Fruit fly (Drosophila melanogaster) whole organism, embryonic: ENCODE data around the gene pot.

Experiments
- BEAF-32 ChIP-seq: fragments of 200-800 bp; sonication (Bioruptor generic); optimal IDR thresholded peaks from 3 replicates; lab custom pipeline; 2017; ENCODE audit warnings: missing biosample characterization, missing genetic modification characterization, mild to moderate bottlenecking, moderate library complexity, missing genetic modification reagents
- Blimp-1 ChIP-seq: fragments of 200-800 bp; sonication (Bioruptor generic); optimal IDR thresholded peaks from 3 replicates; lab custom pipeline; 2018; ENCODE audit warnings: missing biosample characterization, missing genetic modification characterization, mild to moderate bottlenecking, moderate library complexity, missing genetic modification reagents
- CG11085 ChIP-seq: fragments of 200-800 bp; sonication (Bioruptor generic); IDR thresholded peaks from 2 replicates; pipeline ENCODE4 v1.3.6; 2022; ENCODE audit warnings: missing biosample characterization, missing genetic modification characterization
- CG12391 ChIP-seq: fragments of 200-800 bp; sonication (Bioruptor generic); optimal IDR thresholded peaks from 3 replicates; lab custom pipeline; 2018; ENCODE audit warnings: missing biosample characterization, mild to moderate bottlenecking, missing genetic modification characterization, moderate library complexity
- CG14667 ChIP-seq: fragments of 200-800 bp; sonication (Bioruptor generic); IDR thresholded peaks from 2 replicates; pipeline ENCODE4 v1.3.6; 2022; ENCODE audit warnings: missing biosample characterization, missing genetic modification characterization
- CG16779 ChIP-seq: fragments of 200-800 bp; sonication (Bioruptor generic); IDR thresholded peaks from 2 replicates; pipeline ENCODE4 v1.3.6; 2022; ENCODE audit warnings: missing biosample characterization, missing genetic modification characterization
- CG30403 ChIP-seq: fragments of 200-800 bp; sonication (Bioruptor generic); optimal IDR thresholded peaks from 3 replicates; lab custom pipeline; 2016; ENCODE audit warnings: missing biosample characterization, missing genetic modification characterization
- CG32532 ChIP-seq: fragments of 200-800 bp; sonication (Bioruptor generic); IDR thresholded peaks from 2 replicates; pipeline ENCODE4 v1.3.6; 2022; ENCODE audit warnings: missing biosample characterization, missing genetic modification characterization
- CG3995 ChIP-seq: fragments of 200-800 bp; sonication (Bioruptor generic); optimal IDR thresholded peaks from 3 replicates; lab custom pipeline; 2016; ENCODE audit warnings: missing biosample characterization, missing genetic modification characterization
- CG4360 ChIP-seq: fragments of 200-800 bp; sonication (Bioruptor generic); IDR thresholded peaks from 2 replicates; pipeline ENCODE4 v1.3.6; 2022; ENCODE audit warnings: missing biosample characterization, missing genetic modification characterization
- CG5180 ChIP-seq: fragments of 200-800 bp; sonication (Bioruptor generic); optimal IDR thresholded peaks from 3 replicates; lab custom pipeline; 2017; ENCODE audit warnings: missing biosample characterization, missing genetic modification characterization, mild to moderate bottlenecking, moderate library complexity, missing genetic modification reagents
- CG9817 ChIP-seq: fragments of 200-800 bp; sonication (Bioruptor generic); optimal IDR thresholded peaks from 2 replicates; lab custom pipeline; 2018; ENCODE audit warnings: missing biosample characterization, mild to moderate bottlenecking, missing genetic modification characterization, moderate library complexity
- Camta ChIP-seq: fragments of 200-800 bp; sonication (Bioruptor generic); optimal IDR thresholded peaks from 2 replicates; lab custom pipeline; 2016; ENCODE audit warnings: missing biosample characterization, missing genetic modification characterization
- CoRest ChIP-seq: fragments of 200-800 bp; sonication (Bioruptor generic); optimal IDR thresholded peaks from 3 replicates; lab custom pipeline; 2018; ENCODE audit warnings: missing biosample characterization, mild to moderate bottlenecking, missing genetic modification characterization, moderate library complexity
- D ChIP-seq, 2 experiments: fragments of 200-800 bp in 1 of 2; fragments of >200 bp in 1 of 2; sonication (Bioruptor generic) in 1 of 2; optimal IDR thresholded peaks; 2 replicates in 1 of 2; 3 replicates in 1 of 2; lab custom pipeline; 2017; ENCODE audit warnings: mild to moderate bottlenecking in 1 of 2, missing biosample characterization in 1 of 2, missing genetic modification characterization in 1 of 2, missing genetic modification reagents in 1 of 2
- D19B ChIP-seq: fragments of 200-800 bp; sonication (Bioruptor generic); optimal IDR thresholded peaks from 2 replicates; lab custom pipeline; 2017; ENCODE audit warnings: missing biosample characterization, mild to moderate bottlenecking, missing genetic modification characterization
- Dbx ChIP-seq: fragments of 200-800 bp; sonication (Bioruptor generic); IDR thresholded peaks from 3 replicates; pipeline ENCODE4 v1.3.6; 2022; ENCODE audit warnings: missing biosample characterization, missing genetic modification characterization
- Dll ChIP-seq: fragments of 200-800 bp; sonication (Bioruptor generic); IDR thresholded peaks from 4 replicates; pipeline ENCODE4 v1.3.6; 2022; ENCODE audit warnings: missing biosample characterization, missing genetic modification characterization; ENCODE audit not compliant: partially characterized antibody
- Ets65A ChIP-seq: fragments of 200-800 bp; sonication (Bioruptor generic); peaks from one replicate; lab custom pipeline; 2016; ENCODE audit warnings: missing biosample characterization, missing genetic modification characterization
- HmgZ ChIP-seq: fragments of 200-800 bp; sonication (Bioruptor generic); optimal IDR thresholded peaks from 2 replicates; lab custom pipeline; 2018; ENCODE audit warnings: missing biosample characterization, mild to moderate bottlenecking, missing genetic modification characterization
- Hmx ChIP-seq: fragments of 200-800 bp; sonication (Bioruptor generic); optimal IDR thresholded peaks from 2 replicates; lab custom pipeline; 2016; ENCODE audit warnings: missing biosample characterization, missing genetic modification characterization
- Hr78 ChIP-seq, 2 experiments: fragments of 200-800 bp in 1 of 2; fragments of >200 bp in 1 of 2; sonication (Bioruptor generic) in 1 of 2; optimal IDR thresholded peaks; 2 replicates each; lab custom pipeline; 2017 to 2019; ENCODE audit warnings: missing biosample characterization in 2 of 2, missing genetic modification characterization in 2 of 2, mild to moderate bottlenecking in 1 of 2, moderate library complexity in 1 of 2
- Opbp ChIP-seq: fragments of 200-800 bp; sonication (Bioruptor generic); IDR thresholded peaks from 3 replicates; pipeline ENCODE4 v1.3.6; 2022; ENCODE audit warnings: missing biosample characterization, missing genetic modification characterization; ENCODE audit not compliant: partially characterized antibody
- Side ChIP-seq: fragments of 200-800 bp; sonication (Bioruptor generic); optimal IDR thresholded peaks from 2 replicates; lab custom pipeline; 2016; ENCODE audit warnings: missing biosample characterization, missing genetic modification characterization
- Sox100B ChIP-seq: fragments of 200-800 bp; sonication (Bioruptor generic); optimal IDR thresholded peaks from 3 replicates; lab custom pipeline; 2018; ENCODE audit warnings: missing biosample characterization, mild to moderate bottlenecking, missing genetic modification characterization
- ab ChIP-seq: fragments of 200-800 bp; sonication (Bioruptor generic); optimal IDR thresholded peaks from 2 replicates; lab custom pipeline; 2016; ENCODE audit warnings: missing biosample characterization, missing genetic modification characterization
- amos ChIP-seq: fragments of 200-800 bp; sonication (Bioruptor generic); IDR thresholded peaks from 2 replicates; pipeline ENCODE4 v1.3.6; 2022; ENCODE audit warnings: missing biosample characterization, missing genetic modification characterization; ENCODE audit not compliant: partially characterized antibody
- ato ChIP-seq: fragments of 200-800 bp; sonication (Bioruptor generic); IDR thresholded peaks from 2 replicates; pipeline ENCODE4 v1.3.6; 2022; ENCODE audit warnings: missing biosample characterization, missing genetic modification characterization; ENCODE audit not compliant: partially characterized antibody
- chinmo ChIP-seq: fragments of 200-800 bp; sonication (Bioruptor generic); IDR thresholded peaks from 4 replicates; pipeline ENCODE4 v1.3.6; 2022; ENCODE audit warnings: missing biosample characterization, missing genetic modification characterization; ENCODE audit not compliant: partially characterized antibody
- chm ChIP-seq: fragments of 200-800 bp; sonication (Bioruptor generic); IDR thresholded peaks from 2 replicates; pipeline ENCODE4 v1.3.6; 2022; ENCODE audit warnings: missing biosample characterization, missing genetic modification characterization
- da ChIP-seq: fragments of 200-800 bp; sonication (Bioruptor generic); optimal IDR thresholded peaks from 2 replicates; lab custom pipeline; 2016; ENCODE audit warnings: missing biosample characterization, missing genetic modification characterization
- eve ChIP-seq, 2 experiments: fragments of >200 bp; optimal IDR thresholded peaks; 2 replicates each; lab custom pipeline; 2017; ENCODE audit warnings: missing biosample characterization in 2 of 2, missing genetic modification characterization in 2 of 2
- gem ChIP-seq: fragments of 200-800 bp; sonication (Bioruptor generic); optimal IDR thresholded peaks from 2 replicates; lab custom pipeline; 2019; ENCODE audit warnings: missing biosample characterization, mild to moderate bottlenecking, missing genetic modification characterization, moderate library complexity
- gfzf ChIP-seq: fragments of 200-800 bp; sonication (Bioruptor generic); optimal IDR thresholded peaks from 2 replicates; lab custom pipeline; 2016; ENCODE audit warnings: missing biosample characterization, mild to moderate bottlenecking, missing genetic modification characterization, moderate library complexity
- hb ChIP-seq: fragments of 200-800 bp; sonication (Bioruptor generic); IDR thresholded peaks from 3 replicates; pipeline ENCODE4 v1.3.6; 2022; ENCODE audit warnings: missing biosample characterization, missing genetic modification characterization; ENCODE audit not compliant: partially characterized antibody
- hbn ChIP-seq: fragments of 200-800 bp; sonication (Bioruptor generic); IDR thresholded peaks from 2 replicates; pipeline ENCODE4 v1.3.6; 2022; ENCODE audit warnings: missing biosample characterization, missing genetic modification characterization; ENCODE audit not compliant: partially characterized antibody
- nerfin-2 ChIP-seq: fragments of 200-800 bp; sonication (Bioruptor generic); IDR thresholded peaks from 2 replicates; pipeline ENCODE4 v1.3.6; 2022; ENCODE audit warnings: missing biosample characterization, missing genetic modification characterization; ENCODE audit not compliant: partially characterized antibody
- odd ChIP-seq: fragments of 200-800 bp; sonication (Bioruptor generic); optimal IDR thresholded peaks from 2 replicates; lab custom pipeline; 2017; ENCODE audit warnings: missing biosample characterization, mild to moderate bottlenecking, missing genetic modification characterization
- row ChIP-seq: fragments of 200-800 bp; sonication (Bioruptor generic); IDR thresholded peaks from 3 replicates; pipeline ENCODE4 v1.3.6; 2022; ENCODE audit warnings: missing biosample characterization, missing genetic modification characterization
- twi ChIP-seq: fragments of 200-800 bp; optimal IDR thresholded peaks from 2 replicates; lab custom pipeline; 2019; ENCODE audit warnings: missing biosample characterization, mild to moderate bottlenecking, missing genetic modification characterization, moderate library complexity
- vfl ChIP-seq: fragments of 200-800 bp; sonication (Bioruptor generic); optimal IDR thresholded peaks from 2 replicates; lab custom pipeline; 2016; ENCODE audit warnings: missing biosample characterization, missing genetic modification characterization
- zen ChIP-seq: fragments of 200-800 bp; sonication (Bioruptor generic); optimal IDR thresholded peaks from 3 replicates; lab custom pipeline; 2018; ENCODE audit warnings: missing biosample characterization, mild to moderate bottlenecking, missing genetic modification characterization, moderate library complexity

The pot gene

DNA sequence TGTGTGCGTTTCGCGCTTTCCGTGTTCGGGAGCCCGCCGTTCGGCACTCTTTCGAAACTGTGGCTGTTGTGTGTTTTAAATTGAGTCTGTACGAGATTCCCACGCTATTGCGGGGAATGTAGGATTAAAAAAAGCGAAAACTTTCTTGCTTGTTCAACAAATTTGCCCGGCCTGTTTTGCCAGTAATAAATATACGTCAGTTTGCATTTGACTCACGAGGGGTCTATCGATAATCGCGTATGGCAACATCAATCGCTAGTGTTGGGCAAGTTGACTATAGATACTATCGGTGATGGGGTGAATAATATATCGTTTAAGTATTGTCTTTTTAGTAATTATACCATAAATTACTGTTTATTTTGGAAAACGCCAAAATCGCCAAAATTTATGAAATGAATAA lies 11.9 kb downstream of the pot start, which contains the start of gene Upf1 (continued):
- TF ChIP-seq nerfin-2 (GFP tag; lab: Robert Waterston, UW) (peak; percentile 83), CG30403 (GFP tag; lab: Kevin White, UChicago) (no peak), Side (GFP tag; lab: Kevin White, UChicago) (no peak), ab (GFP tag; lab: Kevin White, UChicago) (no peak), CG14667 (no peak), chm (no peak), gfzf (GFP tag; lab: Kevin White, UChicago) (peak; percentile 8), Opbp (GFP tag; lab: Robert Waterston, UW) (peak; percentile 94), amos (GFP tag; lab: Robert Waterston, UW) (peak; percentile 94), ato (GFP tag; lab: Robert Waterston, UW) (peak; percentile 77)

DNA sequence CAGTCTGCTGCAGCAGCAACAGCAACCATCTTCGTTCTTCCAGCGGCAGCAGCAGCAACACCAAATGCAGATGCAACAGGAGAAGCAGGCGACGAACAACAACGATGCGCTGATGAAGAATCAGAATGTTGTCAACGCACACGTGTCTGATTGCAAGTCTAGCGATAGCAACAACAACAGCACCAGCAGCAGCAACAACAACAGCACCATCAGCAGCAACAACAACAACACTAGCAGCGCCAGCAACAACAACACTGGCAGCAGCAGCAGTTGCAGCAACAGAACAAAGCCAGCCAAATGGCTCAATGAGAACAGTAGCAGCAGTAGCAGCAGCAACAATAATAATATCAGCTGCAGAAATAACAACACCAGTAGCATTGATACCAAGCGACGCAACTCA lies 21.9 kb downstream of the pot start:
- peak; percentile 92 for TF ChIP-seq CG4360 (GFP tag; lab: Robert Waterston, UW)
- TF ChIP-seq D (optimal IDR thresholded peaks at IDR 0.05; lab: Kevin White, UChicago): no peak
- no peak for TF ChIP-seq D (GFP tag; optimal IDR thresholded peaks at IDR 0.05; lab: Kevin White, UChicago)
- TF ChIP-seq twi (tag; lab: Kevin White, UChicago): no peak
- peak; percentile 24 for TF ChIP-seq Ets65A (GFP tag; lab: Kevin White, UChicago)
- TF ChIP-seq CG12391 (tag; lab: Kevin White, UChicago): no peak
- no peak for TF ChIP-seq hb

DNA sequence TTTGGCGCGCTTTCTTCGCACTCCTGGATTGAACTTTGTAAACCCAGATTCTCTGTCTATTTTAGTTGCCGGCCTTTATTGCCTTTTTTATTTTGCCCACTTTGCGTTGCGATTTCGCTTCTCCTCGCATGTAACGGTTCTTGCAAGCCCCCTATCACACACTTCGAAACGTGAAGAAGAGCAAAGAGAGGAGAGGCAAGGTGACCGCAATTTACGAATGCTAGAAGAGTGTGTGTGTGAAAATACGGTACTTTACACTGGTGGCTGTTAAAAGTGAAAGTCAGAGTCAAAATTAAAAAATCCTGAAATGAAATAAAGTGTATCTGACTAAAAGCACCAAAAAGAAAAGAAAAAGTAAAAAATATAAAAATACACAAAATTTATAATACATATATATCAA lies 22.9 kb downstream of the pot start:
- TF ChIP-seq Blimp-1 (GFP tag; lab: Kevin White, UChicago): peak; percentile 64
- TF ChIP-seq Sox100B (GFP tag; lab: Kevin White, UChicago): no peak
- no peak for TF ChIP-seq vfl (GFP tag; lab: Kevin White, UChicago)

DNA sequence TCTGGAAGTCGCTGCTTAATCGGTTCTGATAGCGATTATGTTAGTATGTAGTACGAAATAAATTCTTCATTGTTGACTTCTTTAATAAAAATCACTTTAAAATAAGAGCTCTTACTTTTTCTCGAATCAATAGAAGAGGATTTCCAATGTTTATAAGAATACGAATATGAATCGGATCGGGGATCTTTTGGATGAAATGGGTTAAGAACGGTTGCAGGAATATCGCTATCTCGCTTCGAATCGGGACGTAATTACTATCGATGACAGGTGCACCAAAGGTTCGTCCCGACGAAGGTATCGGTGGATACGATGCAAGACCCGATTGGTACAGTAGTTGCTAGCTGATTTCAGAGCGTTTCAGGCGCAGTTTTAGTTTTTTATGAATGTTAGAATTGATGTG lies 23.4 kb downstream of the pot start, which contains the start of gene wisp:
TSS of gene wisp (plus strand) at position 301 of the 400 bp plus-strand sequence.
- peak; percentile 21 for TF ChIP-seq BEAF-32
- TF ChIP-seq hb: no peak
- peak; percentile 19 for TF ChIP-seq zen (tag; lab: Kevin White, UChicago)
- TF ChIP-seq amos (GFP tag; lab: Robert Waterston, UW): peak; percentile 37; the same call in 1 of the 2 replicates

DNA sequence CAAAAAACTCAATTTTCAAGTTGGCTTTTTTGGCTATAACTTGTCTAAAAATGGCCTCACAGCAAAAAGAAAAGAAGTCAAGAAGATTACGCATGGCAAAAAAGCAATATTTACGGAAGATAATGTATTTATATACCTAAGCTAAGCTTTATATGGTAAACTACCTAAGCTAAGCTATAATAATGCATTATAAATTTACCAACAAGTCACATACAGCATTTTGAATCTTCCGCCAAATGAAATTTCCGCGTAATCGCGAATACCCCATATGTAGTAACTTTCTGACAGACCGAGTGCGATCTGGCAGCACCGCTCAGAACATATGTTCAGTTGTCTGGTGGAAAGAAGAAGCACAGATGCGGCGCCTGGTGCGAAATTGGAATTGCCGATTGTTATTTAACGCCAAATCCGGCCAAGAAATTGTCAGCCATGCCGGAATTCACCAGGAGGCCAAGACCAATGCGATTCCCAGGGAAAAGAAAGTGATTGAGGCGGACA lies 25.3 kb downstream of the pot start, which contains the start of gene sicily:
TSS of gene sicily (plus strand) at position 51 of the 498 bp plus-strand sequence.
- TF ChIP-seq CG9817 (tag; lab: Kevin White, UChicago) (no peak), Camta (GFP tag; lab: Kevin White, UChicago) (no peak), CG3995 (GFP tag; lab: Kevin White, UChicago) (no peak), Dbx (GFP tag; lab: Robert Waterston, UW) (no peak), CoRest (tag; lab: Kevin White, UChicago) (peak; percentile 4), gem (tag; lab: Kevin White, UChicago) (no peak), HmgZ (peak; percentile 32), hbn (GFP tag; lab: Robert Waterston, UW) (0 out of 2 replicates have a peak, but pooled peaks have one; percentile 18), chinmo (GFP tag; lab: Robert Waterston, UW) (0 out of 4 replicates have a peak, but pooled peaks have one; percentile 7), eve (GFP tag; optimal IDR thresholded peaks at IDR 0.05; lab: Kevin White, UChicago) (no peak), Hmx (GFP tag; lab: Kevin White, UChicago) (no peak), odd (GFP tag; lab: Kevin White, UChicago) (no peak), CG16779 (GFP tag; lab: Robert Waterston, UW) (no peak), Hr78 (GFP tag; optimal IDR thresholded peaks at IDR 0.05; lab: Kevin White, UChicago) (no peak), D19B (GFP tag; lab: Kevin White, UChicago) (no peak), row (GFP tag; lab: Robert Waterston, UW) (peak; percentile 63; the same call in 2 of the 3 replicates), CG5180 (GFP tag; lab: Kevin White, UChicago) (no peak), Dll (GFP tag; lab: Robert Waterston, UW) (0 out of 4 replicates have a peak, but pooled peaks have one; percentile 23), CG32532 (peak; percentile 23; the same call in 1 of the 2 replicates), CG11085 (GFP tag; lab: Robert Waterston, UW) (no peak), da (GFP tag; lab: Kevin White, UChicago) (no peak)
